Fruit fly (Drosophila melanogaster) whole organism, prepupa: ENCODE measurements around the gene CG32284.

Experiments used
- CG11294 ChIP-seq: fragments of 200-800 bp; sonication (Bioruptor generic); IDR thresholded peaks from 2 replicates; pipeline ENCODE4 v1.3.6; 2022; ENCODE audit warnings: missing biosample characterization, missing genetic modification characterization
- CG31627 ChIP-seq: fragments of 200-800 bp; sonication (Bioruptor generic); optimal IDR thresholded peaks from 3 replicates; lab custom pipeline; 2016; ENCODE audit warnings: missing biosample characterization, missing genetic modification characterization
- CG32006 ChIP-seq: fragments of 200-800 bp; sonication (Bioruptor generic); optimal IDR thresholded peaks from 3 replicates; lab custom pipeline; 2017; ENCODE audit warnings: missing biosample characterization, mild to moderate bottlenecking, missing genetic modification characterization
- CG3919 ChIP-seq: fragments of 200-800 bp; sonication (Bioruptor generic); optimal IDR thresholded peaks from 3 replicates; lab custom pipeline; 2016; ENCODE audit warnings: missing biosample characterization, missing genetic modification characterization
- CG6792 ChIP-seq: fragments of 200-800 bp; sonication (Bioruptor generic); optimal IDR thresholded peaks from 3 replicates; lab custom pipeline; 2016; ENCODE audit warnings: missing biosample characterization, missing genetic modification characterization
- CG6854 ChIP-seq: fragments of 200-800 bp; sonication (Bioruptor generic); optimal IDR thresholded peaks from 2 replicates; lab custom pipeline; 2017; ENCODE audit warnings: missing biosample characterization, mild to moderate bottlenecking, missing genetic modification characterization
- CG8119 ChIP-seq: fragments of 200-800 bp; sonication (Bioruptor generic); IDR thresholded peaks from 3 replicates; pipeline ENCODE4 v1.3.6; 2022; ENCODE audit warnings: missing biosample characterization, missing genetic modification characterization
- CG8632 ChIP-seq: fragments of 200-800 bp; sonication (Bioruptor generic); optimal IDR thresholded peaks from 3 replicates; lab custom pipeline; 2016; ENCODE audit warnings: missing biosample characterization, missing genetic modification characterization
- Lpt ChIP-seq: fragments of 200-800 bp; sonication (Bioruptor generic); optimal IDR thresholded peaks from 3 replicates; lab custom pipeline; 2016; ENCODE audit warnings: missing biosample characterization, missing genetic modification characterization
- Met ChIP-seq: fragments of 200-800 bp; sonication (Bioruptor generic); optimal IDR thresholded peaks from 3 replicates; lab custom pipeline; 2016; ENCODE audit warnings: missing biosample characterization, missing genetic modification characterization
- achi ChIP-seq: fragments of 200-800 bp; sonication (Bioruptor generic); optimal IDR thresholded peaks from 3 replicates; lab custom pipeline; 2016; ENCODE audit warnings: missing biosample characterization, missing genetic modification characterization
- dsx ChIP-seq: fragments of 200-800 bp; optimal IDR thresholded peaks from 3 replicates; lab custom pipeline; 2019; ENCODE audit warnings: missing biosample characterization, mild to moderate bottlenecking, missing genetic modification characterization, moderate library complexity; ENCODE audit not compliant: poor library complexity, severe bottlenecking
- net ChIP-seq: fragments of 200-800 bp; sonication (Bioruptor generic); optimal IDR thresholded peaks from 3 replicates; lab custom pipeline; 2016; ENCODE audit warnings: missing biosample characterization, missing genetic modification characterization
- salr ChIP-seq, 2 experiments: fragments of 200-800 bp; sonication (Bioruptor generic); optimal IDR thresholded peaks; 3 replicates each; lab custom pipeline; 2016 to 2018; ENCODE audit warnings: missing biosample characterization in 2 of 2, missing genetic modification characterization in 2 of 2, mild to moderate bottlenecking in 1 of 2

DNA sequence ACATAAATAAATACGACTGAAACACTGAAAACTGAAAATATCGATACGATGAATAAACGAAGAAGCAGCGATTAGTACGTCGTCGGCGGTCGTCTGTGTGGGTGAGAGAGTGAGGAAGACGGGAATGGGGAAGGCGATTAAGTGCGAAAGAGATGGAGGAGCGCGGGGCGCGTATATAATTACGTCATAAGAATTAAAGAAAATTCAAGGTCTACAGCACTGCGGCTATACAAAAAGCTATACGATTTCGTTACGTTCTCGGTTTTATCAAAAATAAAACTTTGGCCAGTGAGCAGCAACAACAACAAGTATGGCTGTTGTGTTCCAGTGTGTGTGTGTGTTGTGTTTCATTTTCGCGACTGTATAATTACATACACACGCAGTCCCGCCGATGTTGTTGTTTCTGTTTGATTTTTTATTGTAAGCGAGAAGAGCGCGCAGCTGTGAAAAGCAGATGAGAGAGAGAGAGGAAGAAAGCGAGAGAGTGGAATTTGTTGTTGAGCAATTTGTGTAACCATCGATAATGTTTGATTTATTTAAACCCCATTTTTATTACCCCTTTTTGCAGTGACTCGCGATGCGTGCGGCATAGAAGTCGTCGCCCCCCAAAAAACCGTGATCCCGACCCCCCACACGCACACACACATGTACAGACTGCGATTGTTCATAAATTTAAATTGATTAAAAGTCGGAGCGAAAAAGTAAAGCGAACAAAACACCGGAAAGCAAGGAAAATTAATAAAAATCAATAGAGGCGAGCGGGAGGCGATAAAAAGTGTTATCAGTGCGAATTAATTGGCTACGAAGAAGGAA is 37.2 kb upstream of the CG32284 start:
- TF ChIP-seq net (no peak), CG32006 (no peak), CG8119 (GFP tag; lab: Robert Waterston, UW) (peak; percentile 41; the same call in 1 of the 3 replicates), Lpt (GFP tag; lab: Kevin White, UChicago) (no peak), CG3919 (GFP tag; lab: Kevin White, UChicago) (no peak), salr (GFP tag; optimal IDR thresholded peaks at IDR 0.05; lab: Kevin White, UChicago) (no peak), CG31627 (GFP tag; lab: Kevin White, UChicago) (no peak), CG6792 (GFP tag; lab: Kevin White, UChicago) (no peak), achi (GFP tag; lab: Kevin White, UChicago) (no peak), CG8632 (GFP tag; lab: Kevin White, UChicago) (no peak), CG11294 (GFP tag; lab: Robert Waterston, UW) (no peak), Met (GFP tag; lab: Kevin White, UChicago) (no peak), CG6854 (GFP tag; lab: Kevin White, UChicago) (no peak), dsx (GFP tag; lab: Kevin White, UChicago) (no peak)
